Worm (Caenorhabditis elegans): Measurements from ENCODE around the gene T04B2.7.
"Not testable (repeated sequence)": the region's sequence is repeated elsewhere in the genome, so short reads cannot be mapped to it uniquely, and the experiment has no call there.

T04B2.7 gene

ce11 chrIV:10028779-10029178 lies 27.3 kb downstream of the T04B2.7 start, which contains the start of the genes F44D12.16 and msd-2:
F44D12.16 (plus strand) TSS chrIV:10029079.
msd-2 (plus strand) TSS chrIV:10029083.
- not testable (repeated sequence) for TF ChIP-seq ceh-44 (GFP tag; IDR thresholded peaks at IDR 0.05); set-16 (GFP tag; IDR thresholded peaks at IDR 0.05); attf-4 (tag; optimal IDR thresholded peaks at IDR 0.05)

DNA sequence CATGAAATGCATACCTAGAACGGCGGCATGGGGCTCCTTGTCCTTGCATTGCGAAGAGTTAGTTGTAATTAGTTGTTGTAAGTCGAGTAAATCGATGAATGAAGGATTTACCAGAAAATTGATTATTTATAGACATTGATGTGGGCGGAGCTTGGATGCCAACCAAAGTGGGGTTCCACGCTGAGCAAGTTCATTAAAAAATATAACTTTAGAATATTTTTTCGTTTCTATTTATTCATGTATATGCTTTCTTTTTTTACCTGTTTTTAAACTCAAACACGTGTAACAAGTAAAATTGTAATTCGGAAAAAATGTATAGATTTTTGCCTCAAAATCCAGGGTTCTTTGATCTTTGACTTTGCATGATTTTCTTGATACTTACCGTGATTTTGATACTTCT lies 28.5 kb downstream of the T04B2.7 start, which contains the start of gene gipc-2:
Gene gipc-2, minus strand, starts transcription at position 101 of the 400 bp plus-strand sequence.
- no peak for TF ChIP-seq hlh-30 (tag; optimal IDR thresholded peaks at IDR 0.05; ENCODE audit: insufficient read depth)

- no peak for TF ChIP-seq rbr-2 (tag; optimal IDR thresholded peaks at IDR 0.05)
- TF ChIP-seq duxl-1 (tag; optimal IDR thresholded peaks at IDR 0.05; ENCODE audit: poor library complexity): no peak
- TF ChIP-seq nhr-102 (tag; optimal IDR thresholded peaks at IDR 0.05): no peak
- TF ChIP-seq nhr-11 (tag; optimal IDR thresholded peaks at IDR 0.05): no peak
- no peak for TF ChIP-seq egl-43 (GFP tag; IDR thresholded peaks at IDR 0.05)
- no peak for TF ChIP-seq lin-38 (GFP tag; IDR thresholded peaks at IDR 0.05)
- no peak for TF ChIP-seq mxl-2 (GFP tag; conservative IDR thresholded peaks at IDR 0.05)
- TF ChIP-seq dmd-8 (GFP tag; IDR thresholded peaks at IDR 0.05): no peak
- TF ChIP-seq D1046.2 (GFP tag; IDR thresholded peaks at IDR 0.05): no peak
- TF ChIP-seq Y75B8A.6 (GFP tag; IDR thresholded peaks at IDR 0.05): no peak
- TF ChIP-seq F10B5.3 (tag; optimal IDR thresholded peaks at IDR 0.05): no peak
These were observed 29.9 kb downstream of the T04B2.7 start for ce11 chrIV:10026129-10026528.

DNA sequence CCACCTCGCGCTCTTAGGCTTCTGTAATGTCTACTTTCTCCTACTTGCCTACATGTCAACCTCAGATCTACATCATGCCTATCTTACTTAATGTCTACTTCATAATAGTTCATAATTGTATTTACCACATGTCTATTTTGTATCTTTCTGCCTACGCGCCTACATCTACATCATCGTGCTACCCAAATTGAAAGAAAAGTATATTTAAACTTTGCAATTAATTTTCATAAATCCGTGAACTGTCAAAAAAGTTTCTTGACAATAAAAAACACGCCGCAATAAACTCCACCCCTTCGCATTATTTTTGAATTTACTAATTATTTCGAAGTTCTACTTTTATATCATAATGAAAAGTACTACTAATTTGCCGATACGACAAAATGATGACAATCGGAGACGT lies 33.0 kb downstream of the T04B2.7 start, which contains the start of gene F44D12.8:
Gene F44D12.8, plus strand, starts transcription at position 301 of the 400 bp plus-strand sequence.
- no peak for TF ChIP-seq Y5F2A.4 (GFP tag; optimal IDR thresholded peaks at IDR 0.05)
- no peak for TF ChIP-seq nhr-42 (GFP tag; IDR thresholded peaks at IDR 0.05)
- TF ChIP-seq lir-3 (tag; optimal IDR thresholded peaks at IDR 0.05): no peak
- TF ChIP-seq lin-13 (GFP tag; optimal IDR thresholded peaks at IDR 0.05): no peak
- no peak for TF ChIP-seq Y105C5A.15 (GFP tag; IDR thresholded peaks at IDR 0.05)
- TF ChIP-seq ceh-32 (tag; optimal IDR thresholded peaks at IDR 0.05; ENCODE audit: poor library complexity): no peak

ce11 chrIV:10021283-10021682 lies 34.8 kb downstream of the T04B2.7 start, which contains the start of gene F44D12.19:
F44D12.19 (plus strand) TSS chrIV:10021583.
- TF ChIP-seq lin-1 (GFP tag; IDR thresholded peaks at IDR 0.05) (no peak), lir-3 (tag; optimal IDR thresholded peaks at IDR 0.05) (no peak), snpc-1.2 (GFP tag; IDR thresholded peaks at IDR 0.05) (no peak), ztf-7 (tag; optimal IDR thresholded peaks at IDR 0.05) (no peak), hlh-11 (tag; optimal IDR thresholded peaks at IDR 0.05) (no peak), lin-39 (tag; optimal IDR thresholded peaks at IDR 0.05) (no peak), fos-1 (tag; optimal IDR thresholded peaks at IDR 0.05) (no peak), gei-8 (GFP tag; optimal IDR thresholded peaks at IDR 0.05) (no peak), unc-130 (GFP tag; optimal IDR thresholded peaks at IDR 0.05) (no peak), nhr-102 (tag; optimal IDR thresholded peaks at IDR 0.05) (no peak), nhr-76 (tag; optimal IDR thresholded peaks at IDR 0.05) (no peak), ceh-82 (tag; optimal IDR thresholded peaks at IDR 0.05) (no peak), nhr-25 (tag; optimal IDR thresholded peaks at IDR 0.05; ENCODE audit: borderline replicate concordance, insufficient read depth) (no peak), F37D6.2 (tag; optimal IDR thresholded peaks at IDR 0.05) (no peak), ces-1 (GFP tag; optimal IDR thresholded peaks at IDR 0.05) (no peak), T20F7.1 (GFP tag; optimal IDR thresholded peaks at IDR 0.05) (no peak), hmg-1.1 (GFP tag; IDR thresholded peaks at IDR 0.05) (no peak), F49E8.2 (tag; optimal IDR thresholded peaks at IDR 0.05; ENCODE audit: borderline replicate concordance) (no peak), dve-1 (tag; optimal IDR thresholded peaks at IDR 0.05; ENCODE audit: insufficient read depth) (no peak)

Data from whole organism, L4 larva.